Worm (Caenorhabditis elegans) whole organism, young adult: Measurements from ENCODE around the gene K10C2.6.

ENCODE experiments used
- F10E7.11 ChIP-seq: sonication (generic microtip); optimal IDR thresholded peaks from 2 replicates; lab custom pipeline; 2017; ENCODE audit warnings: mild to moderate bottlenecking, missing genetic modification characterization, moderate library complexity, missing compliant biosample characterization
- F33H1.4 ChIP-seq: fragments of 200-800 bp; sonication (Bioruptor generic); IDR thresholded peaks from 2 replicates; pipeline ENCODE4 v1.3.6; 2022; ENCODE audit warnings: missing genetic modification reagents, missing genetic modification characterization, missing compliant biosample characterization
- dpl-1 ChIP-seq: fragments of 150-350 bp; optimal IDR thresholded peaks from 2 replicates; lab custom pipeline; 2014; ENCODE audit warnings: missing biosample characterization, missing genetic modification reagents, missing genetic modification characterization
- egl-18 ChIP-seq: fragments of 200-800 bp; sonication (Bioruptor generic); IDR thresholded peaks from 2 replicates; pipeline ENCODE4 v1.3.6; 2022; ENCODE audit warnings: missing genetic modification reagents, missing genetic modification characterization, missing compliant biosample characterization
- hmg-1.2 ChIP-seq: fragments of 200-800 bp; sonication (Bioruptor generic); IDR thresholded peaks from 2 replicates; pipeline ENCODE4 v1.3.6; 2022; ENCODE audit warnings: missing genetic modification reagents, missing genetic modification characterization, missing compliant biosample characterization
- mxl-1 ChIP-seq: sonication (generic microtip); optimal IDR thresholded peaks from 2 replicates; lab custom pipeline; 2016; ENCODE audit warnings: missing genetic modification characterization, missing compliant biosample characterization
- unc-62 ChIP-seq: fragments of 150-350 bp; optimal IDR thresholded peaks from 2 replicates; lab custom pipeline; 2014; ENCODE audit warnings: missing biosample characterization, missing genetic modification reagents, missing genetic modification characterization
- xnd-1 ChIP-seq: sonication (generic microtip); optimal IDR thresholded peaks from 2 replicates; lab custom pipeline; 2016; ENCODE audit warnings: missing genotype, missing genetic modification reagents, missing genetic modification characterization, missing compliant biosample characterization
- ztf-6 ChIP-seq: fragments of 200-800 bp; sonication (Bioruptor generic); IDR thresholded peaks from 2 replicates; pipeline ENCODE4 v1.3.6; 2022; ENCODE audit warnings: missing genetic modification reagents, missing genetic modification characterization, missing compliant biosample characterization

- TF ChIP-seq unc-62 (GFP tag; lab: Kevin White, UChicago): no peak
- TF ChIP-seq dpl-1 (GFP tag; lab: Kevin White, UChicago): no peak
- TF ChIP-seq F10E7.11: no peak
- TF ChIP-seq ztf-6 (GFP tag; lab: Robert Waterston, UW): no peak
- no peak for TF ChIP-seq egl-18 (GFP tag; lab: Robert Waterston, UW)
- TF ChIP-seq F33H1.4 (GFP tag; lab: Robert Waterston, UW): no peak
- no peak for TF ChIP-seq mxl-1
- no peak for TF ChIP-seq hmg-1.2 (GFP tag; lab: Robert Waterston, UW)
- TF ChIP-seq xnd-1 (tag; lab: Kevin White, UChicago): no peak
Measured at ce11 chrX:6450839-6451491, at the start of gene K10C2.6, which contains the start of gene grl-6.
